Worm (Caenorhabditis elegans): ENCODE data around the gene nhr-56.

- TF ChIP-seq ama-1 (optimal IDR thresholded peaks at IDR 0.05) (no peak), ama-1 (GFP tag; optimal IDR thresholded peaks at IDR 0.05) (no peak), fkh-3 (tag; optimal IDR thresholded peaks at IDR 0.05) (no peak), rec-8 (tag; optimal IDR thresholded peaks at IDR 0.05) (no peak), ceh-27 (GFP tag; optimal IDR thresholded peaks at IDR 0.05) (no peak), attf-5 (GFP tag; optimal IDR thresholded peaks at IDR 0.05) (peak; percentile 34), nhr-80 (tag; optimal IDR thresholded peaks at IDR 0.05) (peak; percentile 4), tbx-9 (tag; optimal IDR thresholded peaks at IDR 0.05; ENCODE audit: borderline replicate concordance) (no peak), chd-7 (tag; optimal IDR thresholded peaks at IDR 0.05) (no peak)
Observed at ce11 chrV:2230912-2231311, 12.1 kb downstream of the nhr-56 start, which contains the start of gene nhr-134.
